Fruit fly (Drosophila melanogaster): Measurements from ENCODE around the gene AMPKalpha.

AMPKalpha gene

dm6 chrX:1381413-1381991, 6.2 kb downstream of the AMPKalpha start:
- TF ChIP-seq Hr78 (GFP tag; optimal IDR thresholded peaks at IDR 0.05) (no peak), cg (GFP tag; optimal IDR thresholded peaks at IDR 0.05) (peak; percentile 59), zfh2 (GFP tag; optimal IDR thresholded peaks at IDR 0.05) (no peak), kah (GFP tag; optimal IDR thresholded peaks at IDR 0.05) (no peak), CG2875 (GFP tag; optimal IDR thresholded peaks at IDR 0.05) (no peak), pros (GFP tag; optimal IDR thresholded peaks at IDR 0.05) (peak; percentile 87), wek (GFP tag; optimal IDR thresholded peaks at IDR 0.05) (no peak), cwo (GFP tag; optimal IDR thresholded peaks at IDR 0.05) (peak; percentile 53), CG11723 (GFP tag; optimal IDR thresholded peaks at IDR 0.05) (no peak), gt (GFP tag; IDR thresholded peaks at IDR 0.05) (no peak), Ada2b (GFP tag; IDR thresholded peaks at IDR 0.05) (no peak), ro (GFP tag; IDR thresholded peaks at IDR 0.05) (no peak), CG3995 (GFP tag; optimal IDR thresholded peaks at IDR 0.05) (no peak), al (GFP tag; IDR thresholded peaks at IDR 0.05) (no peak), tgo (GFP tag; IDR thresholded peaks at IDR 0.05) (no peak), ewg (GFP tag; optimal IDR thresholded peaks at IDR 0.05) (peak; percentile 30), CG5245 (GFP tag; optimal IDR thresholded peaks at IDR 0.05) (no peak), Abd-B (GFP tag; optimal IDR thresholded peaks at IDR 0.05) (no peak), onecut (GFP tag; IDR thresholded peaks at IDR 0.05) (peak; percentile 64; the same call in 1 of the 2 replicates), CG30431 (GFP tag; optimal IDR thresholded peaks at IDR 0.05) (no peak), pzg (GFP tag; optimal IDR thresholded peaks at IDR 0.05) (no peak), nerfin-1 (tag; optimal IDR thresholded peaks at IDR 0.05) (peak; percentile 56), CG15514 (GFP tag; optimal IDR thresholded peaks at IDR 0.05) (peak; percentile 6), p53 (GFP tag; optimal IDR thresholded peaks at IDR 0.05) (no peak), CG9797 (GFP tag; optimal IDR thresholded peaks at IDR 0.05) (no peak), Doc3 (GFP tag; IDR thresholded peaks at IDR 0.05; ENCODE audit: partially characterized antibody) (no peak), repo (GFP tag; optimal IDR thresholded peaks at IDR 0.05) (no peak), Dip3 (GFP tag; optimal IDR thresholded peaks at IDR 0.05) (no peak), CG43689 (GFP tag; IDR thresholded peaks at IDR 0.05) (no peak), br (optimal IDR thresholded peaks at IDR 0.05) (no peak), abd-A (tag; optimal IDR thresholded peaks at IDR 0.05) (peak; percentile 66), CG31441 (GFP tag; IDR thresholded peaks at IDR 0.05) (no peak), crp (GFP tag; optimal IDR thresholded peaks at IDR 0.05) (peak in 1 of 2 experiments; percentile 10), Opbp (GFP tag; IDR thresholded peaks at IDR 0.05; ENCODE audit: partially characterized antibody) (no peak), Hey (tag; optimal IDR thresholded peaks at IDR 0.05) (peak; percentile 27), CG6791 (GFP tag; IDR thresholded peaks at IDR 0.05; ENCODE audit: partially characterized antibody) (no peak), cato (GFP tag; optimal IDR thresholded peaks at IDR 0.05; ENCODE audit: borderline replicate concordance) (no peak), Jarid2 (GFP tag; optimal IDR thresholded peaks at IDR 0.05) (no peak), Deaf1 (tag; optimal IDR thresholded peaks at IDR 0.05) (peak; percentile 52), sd (tag; optimal IDR thresholded peaks at IDR 0.05) (no peak)

DNA sequence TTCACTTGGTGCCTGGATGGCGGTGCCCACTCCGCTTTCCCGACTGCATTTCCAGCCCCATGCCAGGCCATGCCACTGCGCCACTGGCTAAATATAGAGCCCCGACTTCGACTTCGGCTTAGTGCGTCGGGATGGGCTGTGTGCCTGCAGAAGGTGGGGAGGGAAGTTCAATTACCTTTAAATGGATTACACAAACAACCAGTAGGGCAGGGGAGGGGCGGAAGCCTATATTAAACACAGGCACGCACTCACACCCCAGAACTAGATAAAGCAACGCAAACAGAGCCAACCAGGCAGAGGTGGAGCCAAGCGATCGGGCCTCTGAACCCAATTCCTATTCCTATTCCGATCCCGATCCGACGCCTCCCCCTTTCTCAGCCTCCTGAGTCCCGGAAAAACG, 7.2 kb downstream of the AMPKalpha start:
- TF ChIP-seq mam (GFP tag; optimal IDR thresholded peaks at IDR 0.05) (no peak), zen2 (GFP tag; IDR thresholded peaks at IDR 0.05; ENCODE audit: partially characterized antibody) (no peak), CG42726 (GFP tag; IDR thresholded peaks at IDR 0.05; ENCODE audit: partially characterized antibody) (no peak), wor (GFP tag; IDR thresholded peaks at IDR 0.05) (no peak), Nf-YA (GFP tag; IDR thresholded peaks at IDR 0.05) (no peak), CG32772 (GFP tag; IDR thresholded peaks at IDR 0.05) (no peak), CG17361 (GFP tag; IDR thresholded peaks at IDR 0.05) (no peak), crol (GFP tag; IDR thresholded peaks at IDR 0.05) (peak; percentile 63), Stat92E (GFP tag; optimal IDR thresholded peaks at IDR 0.05) (no peak), Med (GFP tag) (peak; percentile 40), gce (GFP tag; IDR thresholded peaks at IDR 0.05) (no peak), CG10147 (GFP tag; optimal IDR thresholded peaks at IDR 0.05) (no peak), usp (GFP tag; optimal IDR thresholded peaks at IDR 0.05) (no peak)

Data from whole organism, embryonic.